Fruit fly (Drosophila melanogaster): ENCODE data around the gene CG15435.

DNA sequence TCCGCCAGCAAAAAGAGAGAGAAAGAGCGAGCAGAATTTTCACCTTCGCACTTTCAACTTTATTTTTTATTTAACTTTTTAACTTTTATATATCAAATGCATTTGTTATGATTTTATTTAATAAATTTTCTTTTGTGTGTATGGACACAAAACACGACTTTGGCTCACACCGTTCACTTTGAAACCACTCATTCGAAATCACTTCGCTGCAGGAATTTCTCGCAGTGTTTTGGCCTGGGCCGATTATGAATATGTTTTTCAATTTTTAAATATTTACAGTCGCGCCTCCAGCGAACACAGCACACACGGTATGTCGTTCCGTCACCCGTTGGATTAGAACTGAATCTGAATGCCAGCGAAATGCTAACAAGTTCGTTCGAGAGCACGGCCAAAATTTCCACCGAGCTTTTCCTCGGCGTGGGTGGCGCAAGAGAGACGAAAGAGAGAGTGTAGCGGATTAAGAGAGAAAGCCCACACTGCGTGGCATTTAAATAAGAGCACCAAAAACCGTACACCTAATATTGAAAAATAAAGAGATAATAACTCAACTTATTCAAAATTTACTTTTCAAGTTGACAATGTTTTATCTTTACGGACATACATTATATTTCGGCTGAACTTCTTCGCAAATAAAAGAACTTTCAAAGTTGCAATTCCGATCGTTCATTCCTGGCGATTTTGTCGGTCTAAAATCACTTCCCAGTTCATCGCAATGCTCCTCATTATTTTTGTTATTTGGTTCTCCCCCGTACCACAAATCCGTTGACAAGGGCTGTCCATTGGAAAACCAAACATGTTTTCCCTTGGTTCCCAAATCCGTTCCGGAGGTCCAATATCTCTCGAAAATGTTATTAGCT is 18.4 kb upstream of the CG15435 start, which contains the start of gene CG15431:
- TF ChIP-seq D1 (tag; optimal IDR thresholded peaks at IDR 0.05), result no peak
- no peak for TF ChIP-seq CG34367 (tag; optimal IDR thresholded peaks at IDR 0.05)
- no peak for TF ChIP-seq Snoo (tag; optimal IDR thresholded peaks at IDR 0.05)
- TF ChIP-seq EcR (GFP tag; optimal IDR thresholded peaks at IDR 0.05), result no peak
- no peak for TF ChIP-seq Pif1B (GFP tag; optimal IDR thresholded peaks at IDR 0.05)
- no peak for TF ChIP-seq CG8301 (tag; optimal IDR thresholded peaks at IDR 0.05)
- TF ChIP-seq CG10348 (GFP tag; IDR thresholded peaks at IDR 0.05), result no peak
- TF ChIP-seq CG14655 (GFP tag; optimal IDR thresholded peaks at IDR 0.05), result no peak
- no peak for TF ChIP-seq rn (GFP tag; IDR thresholded peaks at IDR 0.05)
- no peak for TF ChIP-seq gl (tag; optimal IDR thresholded peaks at IDR 0.05)
